Worm (Caenorhabditis elegans) whole organism, L1 larva: ENCODE data around the gene C08E8.3.

ENCODE experiments used
- C04F5.9 ChIP-seq: sonication (generic microtip); optimal IDR thresholded peaks from 2 replicates; lab custom pipeline; 2016; ENCODE audit warnings: missing genetic modification characterization, missing compliant biosample characterization
- Y116A8C.19 ChIP-seq: sonication (generic microtip); optimal IDR thresholded peaks from 2 replicates; lab custom pipeline; 2016; ENCODE audit warnings: missing compliant biosample characterization, missing genetic modification characterization, borderline replicate concordance
- aha-1 ChIP-seq: fragments of 150-350 bp; optimal IDR thresholded peaks from 2 replicates; lab custom pipeline; 2014; ENCODE audit warnings: missing biosample characterization, missing genetic modification characterization
- ceh-63 ChIP-seq: fragments of 200-800 bp; sonication (Bioruptor generic); optimal IDR thresholded peaks from 2 replicates; lab custom pipeline; 2018; ENCODE audit warnings: mild to moderate bottlenecking, missing genetic modification characterization, missing compliant biosample characterization
- ceh-8 ChIP-seq: fragments of 200-800 bp; sonication (Bioruptor generic); optimal IDR thresholded peaks from 2 replicates; lab custom pipeline; 2018; ENCODE audit warnings: mild to moderate bottlenecking, missing genetic modification characterization, moderate library complexity, missing compliant biosample characterization
- ceh-82 ChIP-seq, 3 experiments: fragments of 150-350 bp in 1 of 3; sonication (generic microtip) in 2 of 3; optimal IDR thresholded peaks; 2 replicates each; lab custom pipeline; 2014 to 2017; ENCODE audit warnings: missing biosample characterization in 3 of 3, missing genetic modification characterization in 3 of 3
- ceh-90 ChIP-seq: sonication (generic microtip); optimal IDR thresholded peaks from 2 replicates; lab custom pipeline; 2016; ENCODE audit warnings: missing genetic modification characterization, missing compliant biosample characterization
- dsc-1 ChIP-seq: sonication (generic microtip); optimal IDR thresholded peaks from 2 replicates; lab custom pipeline; 2016; ENCODE audit warnings: mild to moderate bottlenecking, missing genetic modification characterization, missing compliant biosample characterization
- efl-1 ChIP-seq, 4 experiments: fragments of 150-350 bp; optimal IDR thresholded peaks in 3 of 4; peaks in 1 of 4; 1 replicate in 1 of 4; 2 replicates in 3 of 4; lab custom pipeline; 2014; ENCODE audit warnings: missing biosample characterization in 2 of 4, missing genetic modification characterization in 2 of 4, missing genetic modification reagents in 2 of 4
- efl-3 ChIP-seq: fragments of 200-800 bp; sonication (Bioruptor generic); optimal IDR thresholded peaks from 2 replicates; lab custom pipeline; 2018; ENCODE audit warnings: mild to moderate bottlenecking, missing genetic modification characterization, missing compliant biosample characterization
- ets-5 ChIP-seq: fragments of 200-800 bp; sonication (Bioruptor generic); IDR thresholded peaks from 2 replicates; pipeline ENCODE4 v1.3.6; 2022; ENCODE audit warnings: missing genetic modification characterization, missing compliant biosample characterization
- fkh-10 ChIP-seq: sonication (generic microtip); optimal IDR thresholded peaks from 2 replicates; lab custom pipeline; 2017; ENCODE audit warnings: missing biosample characterization, missing genetic modification reagents, missing genetic modification characterization
- fkh-4 ChIP-seq: sonication (generic microtip); optimal IDR thresholded peaks from 2 replicates; lab custom pipeline; 2016; ENCODE audit warnings: missing compliant biosample characterization, missing genetic modification characterization, borderline replicate concordance
- fkh-8 ChIP-seq: sonication (generic microtip); optimal IDR thresholded peaks from 2 replicates; lab custom pipeline; 2016; ENCODE audit warnings: mild to moderate bottlenecking, missing genetic modification characterization, missing compliant biosample characterization
- fos-1 ChIP-seq: fragments of 150-350 bp; optimal IDR thresholded peaks from 2 replicates; lab custom pipeline; 2014; ENCODE audit warnings: missing biosample characterization, missing genetic modification characterization
- grh-1 ChIP-seq: fragments of 200-800 bp; sonication (Bioruptor generic); IDR thresholded peaks from 2 replicates; pipeline ENCODE4 v1.3.6; 2022; ENCODE audit warnings: missing genetic modification reagents, missing genetic modification characterization, missing compliant biosample characterization
- jun-1 ChIP-seq: fragments of 150-350 bp; optimal IDR thresholded peaks from 2 replicates; lab custom pipeline; 2014; ENCODE audit warnings: missing biosample characterization, missing genetic modification reagents, missing genetic modification characterization
- lin-13 ChIP-seq: fragments of 150-350 bp; optimal IDR thresholded peaks from 2 replicates; lab custom pipeline; 2014; ENCODE audit warnings: missing biosample characterization, missing genetic modification reagents, missing genetic modification characterization
- lin-14 ChIP-seq: fragments of 200-800 bp; sonication (Bioruptor generic); optimal IDR thresholded peaks from 2 replicates; lab custom pipeline; 2018; ENCODE audit warnings: mild to moderate bottlenecking, missing genetic modification characterization, moderate library complexity, missing compliant biosample characterization
- lin-39 ChIP-seq: fragments of 150-350 bp; optimal IDR thresholded peaks from 2 replicates; lab custom pipeline; 2014; ENCODE audit warnings: missing biosample characterization, missing genetic modification reagents, missing genetic modification characterization
- lsy-2 ChIP-seq, 2 experiments: fragments of 150-350 bp; optimal IDR thresholded peaks; 2 replicates each; lab custom pipeline; 2014; ENCODE audit warnings: missing biosample characterization in 2 of 2, missing genetic modification characterization in 2 of 2
- mab-9 ChIP-seq: fragments of 200-800 bp; sonication (Bioruptor generic); IDR thresholded peaks from 2 replicates; pipeline ENCODE4 v1.3.6; 2022; ENCODE audit warnings: missing genetic modification reagents, missing genetic modification characterization, missing compliant biosample characterization
- mef-2 ChIP-seq: fragments of 150-350 bp; optimal IDR thresholded peaks from 2 replicates; lab custom pipeline; 2014; ENCODE audit warnings: missing biosample characterization, missing genetic modification characterization
- nhr-12 ChIP-seq: sonication (generic microtip); optimal IDR thresholded peaks from 2 replicates; lab custom pipeline; 2017; ENCODE audit warnings: missing biosample characterization, missing genetic modification characterization
- nhr-19 ChIP-seq: fragments of 200-800 bp; sonication (Bioruptor generic); conservative IDR thresholded peaks from 2 replicates; pipeline ENCODE4 v1.3.6; 2022; ENCODE audit warnings: missing genetic modification characterization, missing compliant biosample characterization
- nhr-20 ChIP-seq: sonication (generic microtip); optimal IDR thresholded peaks from 2 replicates; lab custom pipeline; 2016; ENCODE audit warnings: mild to moderate bottlenecking, missing genetic modification characterization, missing compliant biosample characterization
- nhr-237 ChIP-seq: fragments of 150-350 bp; optimal IDR thresholded peaks from 2 replicates; lab custom pipeline; 2014; ENCODE audit warnings: missing biosample characterization, missing genetic modification characterization
- nhr-47 ChIP-seq: sonication (generic microtip); optimal IDR thresholded peaks from 2 replicates; lab custom pipeline; 2016; ENCODE audit warnings: mild to moderate bottlenecking, missing genetic modification characterization, moderate library complexity, missing compliant biosample characterization
- nhr-71 ChIP-seq: sonication (generic microtip); optimal IDR thresholded peaks from 2 replicates; lab custom pipeline; 2016; ENCODE audit warnings: mild to moderate bottlenecking, missing genetic modification characterization, moderate library complexity, missing compliant biosample characterization
- nhr-84 ChIP-seq: sonication (generic microtip); optimal IDR thresholded peaks from 2 replicates; lab custom pipeline; 2017; ENCODE audit warnings: missing biosample characterization, missing genetic modification characterization
- pax-3 ChIP-seq: fragments of 200-800 bp; sonication (Bioruptor generic); optimal IDR thresholded peaks from 2 replicates; lab custom pipeline; 2018; ENCODE audit warnings: mild to moderate bottlenecking, missing genetic modification characterization, moderate library complexity, missing compliant biosample characterization
- pqm-1 ChIP-seq: sonication (generic microtip); optimal IDR thresholded peaks from 3 replicates; lab custom pipeline; 2017; ENCODE audit warnings: missing biosample characterization, missing genetic modification characterization
- skn-1 ChIP-seq: fragments of 150-350 bp; optimal IDR thresholded peaks from 2 replicates; lab custom pipeline; 2014; ENCODE audit warnings: missing biosample characterization, missing genetic modification characterization
- snu-23 ChIP-seq: sonication (generic microtip); optimal IDR thresholded peaks from 2 replicates; lab custom pipeline; 2016; ENCODE audit warnings: missing genetic modification characterization, missing compliant biosample characterization
- sptf-1 ChIP-seq: fragments of 150-350 bp; optimal IDR thresholded peaks from 2 replicates; lab custom pipeline; 2014; ENCODE audit warnings: missing biosample characterization, missing genetic modification characterization
- tlp-1 ChIP-seq: fragments of 150-350 bp; optimal IDR thresholded peaks from 2 replicates; lab custom pipeline; 2014; ENCODE audit warnings: missing biosample characterization, missing genetic modification characterization
- unc-130 ChIP-seq: fragments of 150-350 bp; optimal IDR thresholded peaks from 2 replicates; lab custom pipeline; 2017; ENCODE audit warnings: missing biosample characterization, missing genetic modification characterization, inconsistent platforms
- unc-62 ChIP-seq: fragments of 150-350 bp; optimal IDR thresholded peaks from 2 replicates; lab custom pipeline; 2014; ENCODE audit warnings: missing biosample characterization, missing genetic modification reagents, missing genetic modification characterization
- unc-86 ChIP-seq: sonication (generic microtip); optimal IDR thresholded peaks from 2 replicates; lab custom pipeline; 2016; ENCODE audit warnings: missing genetic modification characterization, missing compliant biosample characterization
- unc-98 ChIP-seq: fragments of 200-800 bp; sonication (Bioruptor generic); IDR thresholded peaks from 2 replicates; pipeline ENCODE4 v1.3.6; 2022; ENCODE audit warnings: missing genetic modification characterization, missing compliant biosample characterization
- xbp-1 ChIP-seq: sonication (generic microtip); optimal IDR thresholded peaks from 2 replicates; lab custom pipeline; 2016; ENCODE audit warnings: missing genetic modification characterization, missing compliant biosample characterization
- zag-1 ChIP-seq: fragments of 150-350 bp; optimal IDR thresholded peaks from 2 replicates; lab custom pipeline; 2014; ENCODE audit warnings: missing biosample characterization, missing genetic modification characterization

C08E8.3 gene

DNA sequence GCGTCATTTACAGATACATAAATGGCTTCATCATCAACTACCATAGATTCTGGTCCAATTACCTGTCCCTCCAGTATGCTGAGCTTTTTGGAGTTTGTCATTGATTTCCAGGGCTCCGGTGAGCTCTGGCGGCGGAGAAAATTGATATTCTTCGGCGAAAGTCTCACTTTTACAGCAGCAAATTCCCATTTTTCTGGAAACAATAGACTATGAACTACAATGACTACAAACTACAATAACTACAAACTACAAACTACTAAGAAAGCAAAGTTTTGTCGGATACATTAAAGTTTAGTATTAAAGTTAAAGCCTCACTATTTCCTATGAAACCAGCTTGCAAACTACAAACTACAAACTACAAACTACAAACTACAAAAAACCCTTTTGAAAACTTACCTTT is 5.8 kb downstream of the C08E8.3 start, which contains the start of gene C08E8.2:
C08E8.2 (minus strand) TSS at position 101 of the 400 bp plus-strand sequence.
- TF ChIP-seq nhr-19 (no peak), ceh-8 (GFP tag; lab: Kevin White, UChicago) (no peak), C04F5.9 (tag; lab: Kevin White, UChicago) (no peak), mef-2 (tag; lab: Kevin White, UChicago) (no peak), fos-1 (no peak), ets-5 (no peak)

DNA sequence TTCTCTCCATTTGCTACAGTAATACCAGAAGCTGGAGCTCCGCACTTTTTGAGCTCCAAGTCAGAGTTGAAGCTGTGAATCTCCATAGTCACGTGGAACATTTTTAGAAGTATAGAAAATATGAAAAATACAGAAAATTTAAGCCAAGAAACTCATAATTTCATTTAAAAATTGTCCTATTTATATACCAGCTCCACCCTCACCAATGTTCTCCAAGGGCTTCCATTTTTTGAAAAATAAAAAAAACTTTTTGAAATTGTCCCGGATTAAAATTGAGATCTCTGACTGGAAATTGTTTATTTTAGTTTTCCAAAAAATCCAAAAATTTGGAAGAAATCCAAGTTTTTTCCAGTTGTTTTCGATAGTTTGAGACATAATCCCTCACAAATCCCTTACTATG is 10.0 kb downstream of the C08E8.3 start, which contains the start of gene C08E8.5:
C08E8.5 (minus strand) TSS at position 101 of the 400 bp plus-strand sequence.
- no peak for TF ChIP-seq unc-98
- no peak for TF ChIP-seq lin-14
- TF ChIP-seq xbp-1 (tag; lab: Kevin White, UChicago), result no peak
- TF ChIP-seq snu-23 (GFP tag; lab: Kevin White, UChicago), result no peak
- TF ChIP-seq fos-1, result no peak
- no peak for TF ChIP-seq unc-62 (GFP tag; lab: Kevin White, UChicago)
- no peak for TF ChIP-seq lin-13
- TF ChIP-seq sptf-1 (tag; lab: Kevin White, UChicago), result no peak
- no peak for TF ChIP-seq nhr-47 (tag; lab: Kevin White, UChicago)
- TF ChIP-seq Y116A8C.19 (tag; lab: Kevin White, UChicago), result no peak
- no peak for TF ChIP-seq tlp-1 (tag; lab: Kevin White, UChicago)
- TF ChIP-seq unc-86 (tag; lab: Kevin White, UChicago), result no peak
- TF ChIP-seq nhr-237, result no peak
- TF ChIP-seq fkh-10, result no peak
- no peak for TF ChIP-seq efl-1 (optimal IDR thresholded peaks at IDR 0.05; lab: Kevin White, UChicago)
- no peak for TF ChIP-seq efl-1 (GFP tag; optimal IDR thresholded peaks at IDR 0.05 in 1 of 2; lab: Kevin White, UChicago)
- no peak for TF ChIP-seq nhr-84 (tag; lab: Kevin White, UChicago)
- TF ChIP-seq lsy-2 (tag; optimal IDR thresholded peaks at IDR 0.05; lab: Kevin White, UChicago), result no peak
- no peak for TF ChIP-seq efl-3 (GFP tag; lab: Kevin White, UChicago)

ce11 chrV:18362402-18362801 is 12.5 kb downstream of the C08E8.3 start, which contains the start of gene C08E8.1:
C08E8.1 (minus strand) TSS chrV:18362502.
- TF ChIP-seq unc-62 (GFP tag; lab: Kevin White, UChicago) (no peak), ceh-82 (tag; optimal IDR thresholded peaks at IDR 0.05; lab: Kevin White, UChicago) (no peak), fkh-8 (no peak), pax-3 (tag; lab: Kevin White, UChicago) (no peak), ceh-90 (tag; lab: Kevin White, UChicago) (no peak), jun-1 (no peak), lin-14 (no peak), ceh-63 (GFP tag; lab: Kevin White, UChicago) (no peak), pqm-1 (tag; lab: Kevin White, UChicago) (no peak), nhr-12 (tag; lab: Kevin White, UChicago) (no peak), grh-1 (no peak), lsy-2 (tag; optimal IDR thresholded peaks at IDR 0.05; lab: Kevin White, UChicago) (no peak), mab-9 (GFP tag; lab: Robert Waterston, UW) (no peak), lin-39 (tag; lab: Kevin White, UChicago) (no peak)

- TF ChIP-seq dsc-1 (tag; lab: Kevin White, UChicago) (peak; percentile 3), grh-1 (no peak)
- TF ChIP-seq, all 84 proteins: peak for 1
Measured at ce11 chrV:18364558-18364957, 14.6 kb downstream of the C08E8.3 start, which contains the start of gene C08E8.9. C08E8.9 (plus strand) TSS chrV:18364858.

ce11 chrV:18368322-18368721 is 18.4 kb downstream of the C08E8.3 start, which contains the start of gene C08E8.6:
C08E8.6 (minus strand) TSS chrV:18368422.
- TF ChIP-seq tlp-1 (tag; lab: Kevin White, UChicago) (no peak), nhr-20 (no peak), zag-1 (tag; lab: Kevin White, UChicago) (no peak), aha-1 (tag; lab: Kevin White, UChicago) (no peak), nhr-71 (tag; lab: Kevin White, UChicago) (no peak), unc-62 (GFP tag; lab: Kevin White, UChicago) (no peak), unc-130 (no peak), fkh-4 (tag; lab: Kevin White, UChicago) (no peak), skn-1 (tag; lab: Kevin White, UChicago) (no peak)
- TF ChIP-seq, all 84 proteins: peak for 0
